Worm (Caenorhabditis elegans): ENCODE measurements around the gene F23D12.10.

Gene F23D12.10

ce11 chrX:14435648-14436155 is 20.2 kb upstream of the F23D12.10 start:
- TF ChIP-seq nhr-237 (tag; optimal IDR thresholded peaks at IDR 0.05): no peak
- no peak for TF ChIP-seq ces-1 (GFP tag; optimal IDR thresholded peaks at IDR 0.05)
- TF ChIP-seq mls-2 (tag; optimal IDR thresholded peaks at IDR 0.05): no peak
- no peak for TF ChIP-seq unc-39 (tag; optimal IDR thresholded peaks at IDR 0.05)
- TF ChIP-seq pha-4 (tag; optimal IDR thresholded peaks at IDR 0.05): no peak
- no peak for TF ChIP-seq ham-2 (GFP tag; optimal IDR thresholded peaks at IDR 0.05)
- TF ChIP-seq ztf-11 (tag; optimal IDR thresholded peaks at IDR 0.05): no peak
- no peak for TF ChIP-seq cnd-1 (tag; optimal IDR thresholded peaks at IDR 0.05)
- no peak for TF ChIP-seq hlh-1 (tag; optimal IDR thresholded peaks at IDR 0.05)
- TF ChIP-seq drap-1 (GFP tag; optimal IDR thresholded peaks at IDR 0.05): no peak
- no peak for TF ChIP-seq elt-1 (tag; optimal IDR thresholded peaks at IDR 0.05; ENCODE audit: borderline replicate concordance, insufficient read depth)
- TF ChIP-seq unc-62 (GFP tag; optimal IDR thresholded peaks at IDR 0.05): no peak
- no peak for TF ChIP-seq lin-13 (tag; optimal IDR thresholded peaks at IDR 0.05)
- no peak for TF ChIP-seq sptf-1 (tag; optimal IDR thresholded peaks at IDR 0.05)
- TF ChIP-seq mab-5 (tag; optimal IDR thresholded peaks at IDR 0.05): no peak
- no peak for TF ChIP-seq lsy-2 (tag; optimal IDR thresholded peaks at IDR 0.05)
- TF ChIP-seq nhr-28 (tag; optimal IDR thresholded peaks at IDR 0.05): no peak
- no peak for TF ChIP-seq ceh-43 (GFP tag; optimal IDR thresholded peaks at IDR 0.05)
- no peak for TF ChIP-seq blmp-1 (tag; optimal IDR thresholded peaks at IDR 0.05)
- no peak for TF ChIP-seq sem-2 (GFP tag; optimal IDR thresholded peaks at IDR 0.05)

ce11 chrX:14430436-14430835 is 14.9 kb upstream of the F23D12.10 start:
- TF ChIP-seq hlh-1 (tag; optimal IDR thresholded peaks at IDR 0.05) (no peak), ham-2 (GFP tag; optimal IDR thresholded peaks at IDR 0.05) (no peak), mab-5 (tag; optimal IDR thresholded peaks at IDR 0.05) (no peak), nhr-12 (tag; optimal IDR thresholded peaks at IDR 0.05) (no peak)

ce11 chrX:14428052-14428451 is 12.5 kb upstream of the F23D12.10 start, which contains the start of gene F23D12.1:
Gene F23D12.1 (minus strand): TSS chrX:14428152.
- TF ChIP-seq drap-1 (GFP tag; optimal IDR thresholded peaks at IDR 0.05): no peak
- no peak for TF ChIP-seq lsy-2 (tag; optimal IDR thresholded peaks at IDR 0.05)
- no peak for TF ChIP-seq ceh-39 (tag; optimal IDR thresholded peaks at IDR 0.05)
- no peak for TF ChIP-seq bed-3 (GFP tag; optimal IDR thresholded peaks at IDR 0.05)
- TF ChIP-seq mep-1 (tag; optimal IDR thresholded peaks at IDR 0.05): no peak
- no peak for TF ChIP-seq cnd-1 (tag; optimal IDR thresholded peaks at IDR 0.05)
- no peak for TF ChIP-seq nhr-237 (tag; optimal IDR thresholded peaks at IDR 0.05)
- no peak for TF ChIP-seq flh-1 (GFP tag; optimal IDR thresholded peaks at IDR 0.05)
- no peak for TF ChIP-seq nhr-2 (tag; optimal IDR thresholded peaks at IDR 0.05)
- TF ChIP-seq mab-5 (tag; optimal IDR thresholded peaks at IDR 0.05): no peak
- TF ChIP-seq pha-4 (tag; optimal IDR thresholded peaks at IDR 0.05): no peak
- no peak for TF ChIP-seq ceh-43 (GFP tag; optimal IDR thresholded peaks at IDR 0.05)

- TF ChIP-seq drap-1 (GFP tag; optimal IDR thresholded peaks at IDR 0.05): no peak
- no peak for TF ChIP-seq nhr-28 (tag; optimal IDR thresholded peaks at IDR 0.05)
- no peak for TF ChIP-seq unc-39 (tag; optimal IDR thresholded peaks at IDR 0.05)
- no peak for TF ChIP-seq ztf-11 (tag; optimal IDR thresholded peaks at IDR 0.05)
- no peak for TF ChIP-seq ceh-83 (GFP tag; optimal IDR thresholded peaks at IDR 0.05)
- TF ChIP-seq mep-1 (tag; optimal IDR thresholded peaks at IDR 0.05): no peak
Observed at ce11 chrX:14424673-14425072, 9.1 kb upstream of the F23D12.10 start, which contains the start of gene F23D12.11. Gene F23D12.11 (minus strand): TSS chrX:14424751.

- no peak for TF ChIP-seq ceh-39 (tag; optimal IDR thresholded peaks at IDR 0.05)
- TF ChIP-seq lin-32 (GFP tag; optimal IDR thresholded peaks at IDR 0.05): no peak
- no peak for TF ChIP-seq ceh-83 (GFP tag; optimal IDR thresholded peaks at IDR 0.05)
- TF ChIP-seq blmp-1 (tag; optimal IDR thresholded peaks at IDR 0.05): no peak
- TF ChIP-seq sptf-1 (tag; optimal IDR thresholded peaks at IDR 0.05): no peak
- no peak for TF ChIP-seq nhr-28 (tag; optimal IDR thresholded peaks at IDR 0.05)
- no peak for TF ChIP-seq unc-39 (tag; optimal IDR thresholded peaks at IDR 0.05)
- no peak for TF ChIP-seq ceh-43 (GFP tag; optimal IDR thresholded peaks at IDR 0.05)
- no peak for TF ChIP-seq drap-1 (GFP tag; optimal IDR thresholded peaks at IDR 0.05)
- no peak for TF ChIP-seq ztf-11 (tag; optimal IDR thresholded peaks at IDR 0.05)
- TF ChIP-seq zip-8 (tag; optimal IDR thresholded peaks at IDR 0.05): no peak
- TF ChIP-seq M03D4.4 (tag; optimal IDR thresholded peaks at IDR 0.05): no peak
- TF ChIP-seq pha-4 (tag; optimal IDR thresholded peaks at IDR 0.05): no peak
Observed at ce11 chrX:14424186-14424585, 8.6 kb upstream of the F23D12.10 start.

All from whole organism, mixed stage, embryonic.